Worm (Caenorhabditis elegans) whole organism, mixed stage, embryonic: ENCODE data around the gene lrch-1.

Source experiments
- ceh-83 ChIP-seq: fragments of 200-800 bp; sonication (Bioruptor generic); optimal IDR thresholded peaks from 2 replicates; lab custom pipeline; 2018; ENCODE audit warnings: mild to moderate bottlenecking, missing genetic modification characterization, missing compliant biosample characterization
- ces-1 ChIP-seq: fragments of 150-350 bp; optimal IDR thresholded peaks from 2 replicates; lab custom pipeline; 2014; ENCODE audit warnings: missing biosample characterization, missing genetic modification reagents, missing genetic modification characterization
- mab-5 ChIP-seq: fragments of 150-350 bp; optimal IDR thresholded peaks from 2 replicates; lab custom pipeline; 2014; ENCODE audit warnings: missing biosample characterization, missing genetic modification characterization
- nhr-12 ChIP-seq: fragments of 150-350 bp; optimal IDR thresholded peaks from 2 replicates; lab custom pipeline; 2014; ENCODE audit warnings: missing biosample characterization, missing genetic modification characterization
- nhr-2 ChIP-seq: fragments of 150-350 bp; optimal IDR thresholded peaks from 2 replicates; lab custom pipeline; 2014; ENCODE audit warnings: missing biosample characterization, missing genetic modification characterization
- nhr-76 ChIP-seq: sonication (generic microtip); optimal IDR thresholded peaks from 2 replicates; lab custom pipeline; 2017; ENCODE audit warnings: missing biosample characterization, missing genetic modification characterization
- snpc-4 ChIP-seq: fragments of 150-350 bp; optimal IDR thresholded peaks from 2 replicates; lab custom pipeline; 2014; ENCODE audit warnings: missing biosample characterization, missing genetic modification characterization
- sptf-1 ChIP-seq: sonication (generic microtip); optimal IDR thresholded peaks from 2 replicates; lab custom pipeline; 2017; ENCODE audit warnings: mild to moderate bottlenecking, missing genetic modification characterization, moderate library complexity, missing compliant biosample characterization
- unc-39 ChIP-seq: fragments of 150-350 bp; optimal IDR thresholded peaks from 2 replicates; lab custom pipeline; 2014; ENCODE audit warnings: missing biosample characterization, missing genetic modification characterization
- ztf-11 ChIP-seq: fragments of 150-350 bp; optimal IDR thresholded peaks from 2 replicates; lab custom pipeline; 2014; ENCODE audit warnings: missing biosample characterization, missing genetic modification characterization

- no peak for TF ChIP-seq ztf-11 (tag; lab: Kevin White, UChicago)
- no peak for TF ChIP-seq snpc-4
- no peak for TF ChIP-seq nhr-2 (tag; lab: Kevin White, UChicago)
- TF ChIP-seq nhr-12 = no peak
- no peak for TF ChIP-seq mab-5 (tag; lab: Kevin White, UChicago)
- TF ChIP-seq nhr-76 (tag; lab: Kevin White, UChicago) = no peak
- no peak for TF ChIP-seq ces-1 (GFP tag; lab: Kevin White, UChicago)
- no peak for TF ChIP-seq ceh-83
- TF ChIP-seq unc-39 (tag; lab: Kevin White, UChicago) = no peak
- no peak for TF ChIP-seq sptf-1 (tag; lab: Kevin White, UChicago)
These were observed 24.2 kb upstream of the lrch-1 start, which contains the start of gene got-2.2 for ce11 chrX:6240640-6241033.
